Worm (Caenorhabditis elegans) whole organism, L1 larva: ENCODE measurements around the gene lro-1.

Experiments
- dpl-1 ChIP-seq, 3 experiments: fragments of 150-350 bp in 2 of 3; sonication (generic microtip) in 1 of 3; optimal IDR thresholded peaks; 2 replicates each; lab custom pipeline; 2014 to 2017; ENCODE audit warnings: missing biosample characterization in 3 of 3, missing genetic modification characterization in 3 of 3, missing genetic modification reagents in 3 of 3
- jun-1 ChIP-seq: fragments of 150-350 bp; optimal IDR thresholded peaks from 2 replicates; lab custom pipeline; 2014; ENCODE audit warnings: missing biosample characterization, missing genetic modification reagents, missing genetic modification characterization
- lir-3 ChIP-seq: sonication (generic microtip); optimal IDR thresholded peaks from 2 replicates; lab custom pipeline; 2016; ENCODE audit warnings: mild to moderate bottlenecking, missing genetic modification characterization, moderate library complexity, missing compliant biosample characterization; ENCODE audit not compliant: poor library complexity
- nhr-237 ChIP-seq: fragments of 150-350 bp; optimal IDR thresholded peaks from 2 replicates; lab custom pipeline; 2014; ENCODE audit warnings: missing biosample characterization, missing genetic modification characterization
- nhr-47 ChIP-seq: sonication (generic microtip); optimal IDR thresholded peaks from 2 replicates; lab custom pipeline; 2016; ENCODE audit warnings: mild to moderate bottlenecking, missing genetic modification characterization, moderate library complexity, missing compliant biosample characterization
- pqm-1 ChIP-seq: sonication (generic microtip); optimal IDR thresholded peaks from 3 replicates; lab custom pipeline; 2017; ENCODE audit warnings: missing biosample characterization, missing genetic modification characterization

- no peak for TF ChIP-seq nhr-237 (tag; lab: Kevin White, UChicago)
- TF ChIP-seq jun-1, result no peak
- TF ChIP-seq pqm-1, result no peak
- no peak for TF ChIP-seq lir-3 (tag; lab: Kevin White, UChicago)
- TF ChIP-seq dpl-1 (GFP tag; optimal IDR thresholded peaks at IDR 0.05; lab: Kevin White, UChicago), result no peak
- no peak for TF ChIP-seq nhr-47 (tag; lab: Kevin White, UChicago)
Measured at ce11 chrX:6256969-6257368, 14.9 kb upstream of the lro-1 start.
